Fruit fly (Drosophila melanogaster) whole organism, prepupa: ENCODE results near the gene wake.

Experiments
- Blimp-1 ChIP-seq: fragments of 200-800 bp; sonication (Bioruptor generic); optimal IDR thresholded peaks from 3 replicates; lab custom pipeline; 2017; ENCODE audit warnings: missing biosample characterization, missing genetic modification characterization, mild to moderate bottlenecking, moderate library complexity, missing genetic modification reagents
- CG10669 ChIP-seq: fragments of 200-800 bp; sonication (Bioruptor generic); optimal IDR thresholded peaks from 3 replicates; lab custom pipeline; 2018; ENCODE audit warnings: missing biosample characterization, mild to moderate bottlenecking, missing genetic modification characterization, moderate library complexity
- CG11294 ChIP-seq: fragments of 200-800 bp; sonication (Bioruptor generic); IDR thresholded peaks from 2 replicates; pipeline ENCODE4 v1.3.6; 2022; ENCODE audit warnings: missing biosample characterization, missing genetic modification characterization
- CG11762 ChIP-seq: fragments of 200-800 bp; sonication (Bioruptor generic); optimal IDR thresholded peaks from 3 replicates; lab custom pipeline; 2016; ENCODE audit warnings: missing biosample characterization, missing genetic modification characterization; ENCODE audit not compliant: insufficient read depth
- CG15336 ChIP-seq: fragments of 200-800 bp; sonication (Bioruptor generic); IDR thresholded peaks from 2 replicates; pipeline ENCODE4 v1.3.6; 2022; ENCODE audit warnings: missing biosample characterization, missing genetic modification characterization
- CG3032 ChIP-seq: fragments of 200-800 bp; optimal IDR thresholded peaks from 2 replicates; lab custom pipeline; 2019; ENCODE audit warnings: missing biosample characterization, mild to moderate bottlenecking, missing genetic modification characterization, moderate library complexity
- CG31627 ChIP-seq: fragments of 200-800 bp; sonication (Bioruptor generic); optimal IDR thresholded peaks from 3 replicates; lab custom pipeline; 2016; ENCODE audit warnings: missing biosample characterization, missing genetic modification characterization
- CG32006 ChIP-seq: fragments of 200-800 bp; sonication (Bioruptor generic); optimal IDR thresholded peaks from 3 replicates; lab custom pipeline; 2017; ENCODE audit warnings: missing biosample characterization, mild to moderate bottlenecking, missing genetic modification characterization
- CG6276 ChIP-seq: fragments of 200-800 bp; sonication (Bioruptor generic); optimal IDR thresholded peaks from 2 replicates; lab custom pipeline; 2017; ENCODE audit warnings: missing biosample characterization, mild to moderate bottlenecking, missing genetic modification characterization
- CG6792 ChIP-seq: fragments of 200-800 bp; sonication (Bioruptor generic); optimal IDR thresholded peaks from 3 replicates; lab custom pipeline; 2016; ENCODE audit warnings: missing biosample characterization, missing genetic modification characterization
- CG6808 ChIP-seq: fragments of 200-800 bp; sonication (Bioruptor generic); optimal IDR thresholded peaks from 3 replicates; lab custom pipeline; 2017; ENCODE audit warnings: missing biosample characterization, missing genetic modification characterization, mild to moderate bottlenecking, moderate library complexity, missing genetic modification reagents
- CG6854 ChIP-seq: fragments of 200-800 bp; sonication (Bioruptor generic); optimal IDR thresholded peaks from 2 replicates; lab custom pipeline; 2017; ENCODE audit warnings: missing biosample characterization, mild to moderate bottlenecking, missing genetic modification characterization
- CG7368 ChIP-seq: fragments of 200-800 bp; sonication (Bioruptor generic); optimal IDR thresholded peaks from 3 replicates; lab custom pipeline; 2016; ENCODE audit warnings: missing biosample characterization, missing genetic modification characterization
- CG8119 ChIP-seq: fragments of 200-800 bp; sonication (Bioruptor generic); IDR thresholded peaks from 3 replicates; pipeline ENCODE4 v1.3.6; 2022; ENCODE audit warnings: missing biosample characterization, missing genetic modification characterization
- CG8319 ChIP-seq: fragments of 200-800 bp; sonication (Bioruptor generic); optimal IDR thresholded peaks from 3 replicates; lab custom pipeline; 2016; ENCODE audit warnings: missing biosample characterization, missing genetic modification characterization
- CG8632 ChIP-seq: fragments of 200-800 bp; sonication (Bioruptor generic); optimal IDR thresholded peaks from 3 replicates; lab custom pipeline; 2016; ENCODE audit warnings: missing biosample characterization, missing genetic modification characterization
- Eip78C ChIP-seq: fragments of 200-800 bp; sonication (Bioruptor generic); peaks from one replicate; lab custom pipeline; 2016; ENCODE audit warnings: missing biosample characterization, missing genetic modification characterization
- Eip93F ChIP-seq: fragments of 200-800 bp; sonication (Bioruptor generic); optimal IDR thresholded peaks from 2 replicates; lab custom pipeline; 2016; ENCODE audit warnings: missing biosample characterization, mild to moderate bottlenecking, missing genetic modification characterization
- Lpt ChIP-seq: fragments of 200-800 bp; sonication (Bioruptor generic); optimal IDR thresholded peaks from 3 replicates; lab custom pipeline; 2016; ENCODE audit warnings: missing biosample characterization, missing genetic modification characterization
- OdsH ChIP-seq: fragments of 200-800 bp; sonication (Bioruptor generic); optimal IDR thresholded peaks from 3 replicates; lab custom pipeline; 2016; ENCODE audit warnings: missing biosample characterization, missing genetic modification characterization
- Smox ChIP-seq: fragments of 200-800 bp; sonication (Bioruptor generic); optimal IDR thresholded peaks from 3 replicates; lab custom pipeline; 2016; ENCODE audit warnings: missing biosample characterization, missing genetic modification characterization
- Sox102F ChIP-seq: fragments of 200-800 bp; sonication (Bioruptor generic); optimal IDR thresholded peaks from 2 replicates; lab custom pipeline; 2016; ENCODE audit warnings: missing biosample characterization, mild to moderate bottlenecking, missing genetic modification characterization
- Sox14 ChIP-seq: fragments of 200-800 bp; sonication (Bioruptor generic); optimal IDR thresholded peaks from 3 replicates; lab custom pipeline; 2016; ENCODE audit warnings: missing biosample characterization, missing genetic modification characterization
- achi ChIP-seq: fragments of 200-800 bp; sonication (Bioruptor generic); optimal IDR thresholded peaks from 3 replicates; lab custom pipeline; 2016; ENCODE audit warnings: missing biosample characterization, missing genetic modification characterization
- cyc ChIP-seq: fragments of 200-800 bp; sonication (Bioruptor generic); optimal IDR thresholded peaks from 3 replicates; lab custom pipeline; 2016; ENCODE audit warnings: missing biosample characterization, missing genetic modification characterization
- dac ChIP-seq: fragments of 200-800 bp; sonication (Bioruptor generic); optimal IDR thresholded peaks from 2 replicates; lab custom pipeline; 2017; ENCODE audit warnings: missing biosample characterization, mild to moderate bottlenecking, missing genetic modification characterization
- esn ChIP-seq: fragments of 200-800 bp; sonication (Bioruptor generic); optimal IDR thresholded peaks from 2 replicates; lab custom pipeline; 2016; ENCODE audit warnings: missing biosample characterization, mild to moderate bottlenecking, missing genetic modification characterization, moderate library complexity
- fkh ChIP-seq: fragments of 200-800 bp; sonication (Bioruptor generic); optimal IDR thresholded peaks from 3 replicates; lab custom pipeline; 2017; ENCODE audit warnings: missing biosample characterization, mild to moderate bottlenecking, missing genetic modification characterization, moderate library complexity
- salr ChIP-seq, 2 experiments: fragments of 200-800 bp; sonication (Bioruptor generic); optimal IDR thresholded peaks; 3 replicates each; lab custom pipeline; 2016 to 2018; ENCODE audit warnings: missing biosample characterization in 2 of 2, missing genetic modification characterization in 2 of 2, mild to moderate bottlenecking in 1 of 2
- ss ChIP-seq, 2 experiments: fragments of 200-800 bp; sonication (Bioruptor generic); optimal IDR thresholded peaks; 2 replicates in 1 of 2; 3 replicates in 1 of 2; lab custom pipeline; 2017 to 2018; ENCODE audit warnings: mild to moderate bottlenecking in 2 of 2, missing biosample characterization in 2 of 2, missing genetic modification characterization in 2 of 2, moderate library complexity in 1 of 2
- svp ChIP-seq: fragments of 200-800 bp; sonication (Bioruptor generic); peaks from one replicate; lab custom pipeline; 2016; ENCODE audit warnings: missing biosample characterization, missing genetic modification characterization
- vri ChIP-seq: fragments of 200-800 bp; sonication (Bioruptor generic); optimal IDR thresholded peaks from 3 replicates; lab custom pipeline; 2016; ENCODE audit warnings: missing biosample characterization, mild to moderate bottlenecking, missing genetic modification characterization

wake gene

dm6 chr3R:22673528-22673959, 33.9 kb downstream of the wake start (continued):
- TF ChIP-seq salr (GFP tag; optimal IDR thresholded peaks at IDR 0.05; lab: Kevin White, UChicago) (no peak), Eip78C (GFP tag; lab: Kevin White, UChicago) (peak; percentile 92), CG11762 (peak; percentile 20), Blimp-1 (GFP tag; lab: Kevin White, UChicago) (peak; percentile 59), svp (GFP tag; lab: Kevin White, UChicago) (peak; percentile 95), CG6276 (GFP tag; lab: Kevin White, UChicago) (no peak), CG6808 (GFP tag; lab: Kevin White, UChicago) (peak; percentile 77)
- TF ChIP-seq, all 60 proteins: peak for 39

dm6 chr3R:22675447-22675846, 35.8 kb downstream of the wake start:
- no peak for TF ChIP-seq CG10669 (GFP tag; lab: Kevin White, UChicago)
- TF ChIP-seq OdsH (GFP tag; lab: Kevin White, UChicago) = no peak
- TF ChIP-seq Eip78C (GFP tag; lab: Kevin White, UChicago) = peak; percentile 54
- no peak for TF ChIP-seq Smox (GFP tag; lab: Kevin White, UChicago)
- peak in 1 of 2 experiments; percentile 13 for TF ChIP-seq ss (GFP tag; optimal IDR thresholded peaks at IDR 0.05; lab: Kevin White, UChicago)
- TF ChIP-seq CG6792 = no peak
- no peak for TF ChIP-seq Sox102F

dm6 chr3R:22684044-22684947, 44.7 kb downstream of the wake start:
- TF ChIP-seq CG6792 = no peak
- TF ChIP-seq svp (GFP tag; lab: Kevin White, UChicago) = peak; percentile 59
- TF ChIP-seq vri = peak; percentile 73
- TF ChIP-seq CG6854 (GFP tag; lab: Kevin White, UChicago) = peak; percentile 47
- peak; percentile 58 for TF ChIP-seq Eip93F
- TF ChIP-seq CG8632 (GFP tag; lab: Kevin White, UChicago) = no peak
- no peak for TF ChIP-seq CG11294 (GFP tag; lab: Robert Waterston, UW)
- peak; percentile 51 for TF ChIP-seq Eip78C (GFP tag; lab: Kevin White, UChicago)
- TF ChIP-seq esn = no peak
- TF ChIP-seq ss (GFP tag; optimal IDR thresholded peaks at IDR 0.05; lab: Kevin White, UChicago) = peak in 1 of 2 experiments; percentile 43
- peak; percentile 80 for TF ChIP-seq fkh (GFP tag; lab: Kevin White, UChicago)
- no peak for TF ChIP-seq achi (GFP tag; lab: Kevin White, UChicago)

- TF ChIP-seq CG6792 = no peak
- no peak for TF ChIP-seq CG32006 (GFP tag; lab: Kevin White, UChicago)
- no peak for TF ChIP-seq Smox (GFP tag; lab: Kevin White, UChicago)
- TF ChIP-seq cyc = no peak
- TF ChIP-seq CG8632 (GFP tag; lab: Kevin White, UChicago) = no peak
- TF ChIP-seq CG6276 (GFP tag; lab: Kevin White, UChicago) = no peak
- no peak for TF ChIP-seq CG15336 (GFP tag; lab: Robert Waterston, UW)
- no peak for TF ChIP-seq CG31627
- TF ChIP-seq CG3032 (tag; lab: Kevin White, UChicago) = no peak
- TF ChIP-seq Sox14 (GFP tag; lab: Kevin White, UChicago) = no peak
- no peak for TF ChIP-seq Lpt (GFP tag; lab: Kevin White, UChicago)
- TF ChIP-seq CG8319 (GFP tag; lab: Kevin White, UChicago) = no peak
- TF ChIP-seq CG8119 (GFP tag; lab: Robert Waterston, UW) = no peak
- TF ChIP-seq CG7368 (GFP tag; lab: Kevin White, UChicago) = no peak
- TF ChIP-seq OdsH (GFP tag; lab: Kevin White, UChicago) = no peak
- TF ChIP-seq achi (GFP tag; lab: Kevin White, UChicago) = no peak
- no peak for TF ChIP-seq dac (GFP tag; lab: Kevin White, UChicago)
- TF ChIP-seq, all 60 proteins: peak for 0
Measured at dm6 chr3R:22684948-22685253, 45.3 kb downstream of the wake start.
